Worm (Caenorhabditis elegans): ENCODE measurements around the gene C25E10.12.

ce11 chrV:9101062-9101461 lies 38.8 kb upstream of the C25E10.12 start, which contains the start of gene frpr-6:
- TF ChIP-seq unc-39 (tag; optimal IDR thresholded peaks at IDR 0.05) = no peak
- TF ChIP-seq nhr-77 (tag; optimal IDR thresholded peaks at IDR 0.05) = no peak
